Worm (Caenorhabditis elegans): Measurements from ENCODE around the gene C28C12.1.

The C28C12.1 gene

DNA sequence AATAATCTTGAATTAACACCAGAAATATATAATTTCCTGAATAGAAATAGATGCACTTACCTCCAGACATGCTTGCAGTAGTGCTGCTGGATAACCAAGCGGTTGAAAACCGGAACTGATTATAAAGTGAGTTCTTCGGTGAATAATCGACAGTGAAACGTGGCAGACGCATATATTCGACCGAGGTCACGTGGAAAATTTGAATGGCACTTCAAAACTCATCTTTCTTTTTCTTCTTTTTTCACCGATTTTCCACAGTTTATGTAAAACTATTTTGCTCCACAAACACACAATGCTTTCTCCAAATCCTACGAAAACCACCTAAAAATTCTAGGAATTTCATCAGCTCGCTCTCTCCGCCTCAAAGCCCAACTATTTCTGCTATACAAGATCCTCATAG lies 41.3 kb upstream of the C28C12.1 start, which contains the start of gene ant-1.4:
Gene ant-1.4, minus strand, starts transcription at position 101 of the 400 bp plus-strand sequence.
- no peak for TF ChIP-seq ceh-28 (tag; optimal IDR thresholded peaks at IDR 0.05)
- no peak for TF ChIP-seq nhr-28 (tag; optimal IDR thresholded peaks at IDR 0.05)
- no peak for TF ChIP-seq daf-12 (tag; optimal IDR thresholded peaks at IDR 0.05)
- no peak for TF ChIP-seq nhr-11 (tag; optimal IDR thresholded peaks at IDR 0.05)
- no peak for TF ChIP-seq snpc-4 (tag; optimal IDR thresholded peaks at IDR 0.05)
- TF ChIP-seq elt-3 (tag; optimal IDR thresholded peaks at IDR 0.05): no peak
- no peak for TF ChIP-seq nhr-25 (tag; optimal IDR thresholded peaks at IDR 0.05)
- no peak for TF ChIP-seq fkh-2 (tag; optimal IDR thresholded peaks at IDR 0.05)
- no peak for TF ChIP-seq mml-1 (tag; optimal IDR thresholded peaks at IDR 0.05)
- no peak for TF ChIP-seq eor-1 (tag; optimal IDR thresholded peaks at IDR 0.05)
- TF ChIP-seq nhr-76 (tag; optimal IDR thresholded peaks at IDR 0.05): no peak
- TF ChIP-seq zag-1 (tag; optimal IDR thresholded peaks at IDR 0.05): no peak
- no peak for TF ChIP-seq ZK546.5 (tag; optimal IDR thresholded peaks at IDR 0.05)
- TF ChIP-seq nhr-12 (tag; optimal IDR thresholded peaks at IDR 0.05): no peak
- TF ChIP-seq ceh-82 (tag; optimal IDR thresholded peaks at IDR 0.05): no peak
- TF ChIP-seq lsy-12 (tag; optimal IDR thresholded peaks at IDR 0.05): no peak
- TF ChIP-seq tbx-2 (tag; optimal IDR thresholded peaks at IDR 0.05): no peak

DNA sequence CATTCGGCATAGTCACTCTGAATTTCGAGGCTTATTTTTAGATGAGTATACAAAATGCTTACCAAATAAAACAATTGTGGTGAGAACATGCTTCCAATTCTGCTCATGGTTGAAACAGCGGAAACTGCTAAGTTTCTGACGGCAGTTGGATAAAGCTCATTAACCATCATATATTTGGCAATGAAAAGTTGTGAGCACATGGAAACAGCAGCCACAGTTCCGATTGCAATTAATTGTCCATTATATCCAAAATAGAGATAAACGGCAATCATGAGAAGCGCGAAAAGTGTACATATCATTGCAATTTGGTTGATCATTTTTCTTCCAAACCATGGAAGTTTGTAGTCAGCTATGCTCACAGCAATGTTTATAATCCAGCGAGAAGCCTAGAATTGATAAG lies 40.3 kb upstream of the C28C12.1 start:
- TF ChIP-seq nhr-237 (tag; optimal IDR thresholded peaks at IDR 0.05) (no peak), egl-5 (tag; optimal IDR thresholded peaks at IDR 0.05) (no peak), lsy-12 (tag; optimal IDR thresholded peaks at IDR 0.05) (no peak), hmg-11 (tag; optimal IDR thresholded peaks at IDR 0.05) (no peak), ztf-4 (tag; optimal IDR thresholded peaks at IDR 0.05) (no peak), jun-1 (tag; optimal IDR thresholded peaks at IDR 0.05) (no peak), ama-1 (optimal IDR thresholded peaks at IDR 0.05) (no peak), nhr-12 (tag; optimal IDR thresholded peaks at IDR 0.05) (no peak)

ce11 chrIV:8462376-8462775 lies 39.1 kb upstream of the C28C12.1 start:
- TF ChIP-seq nhr-76 (tag; optimal IDR thresholded peaks at IDR 0.05) (no peak), nhr-23 (tag; optimal IDR thresholded peaks at IDR 0.05) (no peak), nhr-67 (tag; optimal IDR thresholded peaks at IDR 0.05) (no peak), lin-15B (tag; optimal IDR thresholded peaks at IDR 0.05) (no peak), daf-12 (tag; optimal IDR thresholded peaks at IDR 0.05) (no peak), ceh-9 (tag; optimal IDR thresholded peaks at IDR 0.05) (no peak), pqm-1 (tag; optimal IDR thresholded peaks at IDR 0.05) (no peak), elt-3 (tag; optimal IDR thresholded peaks at IDR 0.05) (no peak), tbx-2 (tag; optimal IDR thresholded peaks at IDR 0.05) (no peak), lin-39 (tag; optimal IDR thresholded peaks at IDR 0.05) (no peak), pha-4 (tag; optimal IDR thresholded peaks at IDR 0.05) (no peak), lsy-12 (tag; optimal IDR thresholded peaks at IDR 0.05) (no peak), eor-1 (tag; optimal IDR thresholded peaks at IDR 0.05) (no peak), ceh-16 (tag; optimal IDR thresholded peaks at IDR 0.05) (no peak), fkh-2 (tag; optimal IDR thresholded peaks at IDR 0.05) (no peak), egl-27 (tag; optimal IDR thresholded peaks at IDR 0.05) (no peak)

ce11 chrIV:8463069-8463468 lies 38.4 kb upstream of the C28C12.1 start:
- TF ChIP-seq R02D3.7 (tag; optimal IDR thresholded peaks at IDR 0.05): no peak
- TF ChIP-seq snpc-4 (tag; optimal IDR thresholded peaks at IDR 0.05): no peak
- no peak for TF ChIP-seq pqm-1 (tag; optimal IDR thresholded peaks at IDR 0.05)
- TF ChIP-seq elt-1 (tag; optimal IDR thresholded peaks at IDR 0.05): no peak
- TF ChIP-seq nhr-23 (tag; optimal IDR thresholded peaks at IDR 0.05): peak; percentile 70
- no peak for TF ChIP-seq fos-1 (tag; optimal IDR thresholded peaks at IDR 0.05)
- TF ChIP-seq fkh-10 (GFP tag; optimal IDR thresholded peaks at IDR 0.05): no peak
- no peak for TF ChIP-seq nhr-76 (tag; optimal IDR thresholded peaks at IDR 0.05)
- TF ChIP-seq egl-27 (tag; optimal IDR thresholded peaks at IDR 0.05): peak; percentile 41
- TF ChIP-seq nhr-25 (tag; optimal IDR thresholded peaks at IDR 0.05): peak; percentile 64
- no peak for TF ChIP-seq nhr-67 (tag; optimal IDR thresholded peaks at IDR 0.05)
- TF ChIP-seq eor-1 (tag; optimal IDR thresholded peaks at IDR 0.05): no peak
- no peak for TF ChIP-seq elt-3 (tag; optimal IDR thresholded peaks at IDR 0.05)
- TF ChIP-seq nhr-12 (tag; optimal IDR thresholded peaks at IDR 0.05): no peak
- no peak for TF ChIP-seq ceh-28 (tag; optimal IDR thresholded peaks at IDR 0.05)
- TF ChIP-seq sea-2 (GFP tag; optimal IDR thresholded peaks at IDR 0.05): no peak
- TF ChIP-seq nhr-77 (tag; optimal IDR thresholded peaks at IDR 0.05): no peak
- no peak for TF ChIP-seq lsy-12 (tag; optimal IDR thresholded peaks at IDR 0.05)
- TF ChIP-seq unc-62 (GFP tag; optimal IDR thresholded peaks at IDR 0.05): peak; percentile 80
- TF ChIP-seq mdl-1 (tag; optimal IDR thresholded peaks at IDR 0.05): peak; percentile 37
- TF ChIP-seq nhr-43 (tag; optimal IDR thresholded peaks at IDR 0.05; ENCODE audit: poor library complexity, severe bottlenecking): peak; percentile 11
- TF ChIP-seq pha-4 (tag; optimal IDR thresholded peaks at IDR 0.05): no peak
